Worm (Caenorhabditis elegans) whole organism, L2 larva: ENCODE data around the gene B0035.21.

Experiments used
- C34F6.9 ChIP-seq: fragments of 150-350 bp; optimal IDR thresholded peaks from 2 replicates; lab custom pipeline; 2014; ENCODE audit warnings: missing biosample characterization, missing genetic modification characterization
- R02D3.7 ChIP-seq: fragments of 150-350 bp; optimal IDR thresholded peaks from 2 replicates; lab custom pipeline; 2014; ENCODE audit warnings: missing biosample characterization, missing genetic modification characterization
- ama-1 ChIP-seq: fragments of 150-350 bp; optimal IDR thresholded peaks from 2 replicates; lab custom pipeline; 2018; ENCODE audit warnings: inconsistent platforms
- blmp-1 ChIP-seq: sonication (generic microtip); optimal IDR thresholded peaks from 2 replicates; lab custom pipeline; 2017; ENCODE audit warnings: missing genetic modification characterization, mild to moderate bottlenecking, missing compliant biosample characterization, antibody characterized with exemption, moderate library complexity; ENCODE audit not compliant: insufficient read depth
- crh-2 ChIP-seq: sonication (generic microtip); optimal IDR thresholded peaks from 2 replicates; lab custom pipeline; 2017; ENCODE audit warnings: missing biosample characterization, missing genetic modification characterization
- egl-27 ChIP-seq: sonication (generic microtip); optimal IDR thresholded peaks from 3 replicates; lab custom pipeline; 2017; ENCODE audit warnings: missing biosample characterization, missing genetic modification reagents, missing genetic modification characterization
- elt-3 ChIP-seq: sonication (generic microtip); optimal IDR thresholded peaks from 2 replicates; lab custom pipeline; 2017; ENCODE audit warnings: missing biosample characterization, missing genetic modification characterization
- lin-13 ChIP-seq: fragments of 150-350 bp; optimal IDR thresholded peaks from 2 replicates; lab custom pipeline; 2014; ENCODE audit warnings: missing biosample characterization, missing genetic modification reagents, missing genetic modification characterization
- mdl-1 ChIP-seq, 2 experiments: fragments of 150-350 bp in 1 of 2; sonication (generic microtip) in 1 of 2; optimal IDR thresholded peaks; 2 replicates each; lab custom pipeline; 2017; ENCODE audit warnings: missing biosample characterization in 2 of 2, missing genetic modification characterization in 2 of 2
- nhr-25 ChIP-seq: fragments of 150-350 bp; sonication (generic microtip); optimal IDR thresholded peaks from 3 replicates; lab custom pipeline; 2014; ENCODE audit warnings: missing biosample characterization, missing genetic modification characterization
- nhr-77 ChIP-seq: fragments of 150-350 bp; optimal IDR thresholded peaks from 2 replicates; lab custom pipeline; 2014; ENCODE audit warnings: missing biosample characterization, missing genetic modification characterization
- skn-1 ChIP-seq: sonication (generic microtip); optimal IDR thresholded peaks from 2 replicates; lab custom pipeline; 2017; ENCODE audit warnings: missing biosample characterization, missing genetic modification characterization
- zag-1 ChIP-seq: fragments of 150-350 bp; optimal IDR thresholded peaks from 2 replicates; lab custom pipeline; 2014; ENCODE audit warnings: missing biosample characterization, missing genetic modification characterization
- ztf-1 ChIP-seq: fragments of 200-800 bp; sonication (Bioruptor generic); conservative IDR thresholded peaks from 2 replicates; pipeline ENCODE4 v1.3.6; 2022; ENCODE audit warnings: missing genetic modification characterization, missing compliant biosample characterization

DNA sequence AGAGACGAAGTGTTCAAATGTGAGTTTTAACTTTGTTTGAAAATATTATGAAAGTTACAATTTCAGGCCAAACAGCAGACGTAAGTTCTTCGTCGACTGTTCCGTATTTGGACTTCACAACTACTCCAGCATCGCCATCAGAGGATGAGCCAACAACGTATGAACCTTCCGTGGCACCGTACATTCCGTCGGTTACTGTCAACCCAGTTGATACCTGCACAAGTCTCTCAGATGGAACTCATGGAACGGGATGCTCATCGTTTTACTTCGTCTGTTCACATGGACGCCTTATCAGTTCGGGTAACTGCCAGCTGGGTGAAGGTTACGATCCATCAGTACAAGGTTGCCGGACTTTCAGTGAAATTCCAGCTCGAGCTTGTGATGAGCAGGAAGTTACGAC, 48.7 kb downstream of the B0035.21 start:
- TF ChIP-seq crh-2 (tag; lab: Kevin White, UChicago) (no peak), R02D3.7 (tag; lab: Kevin White, UChicago) (no peak), nhr-77 (tag; lab: Kevin White, UChicago) (no peak), zag-1 (tag; lab: Kevin White, UChicago) (no peak), nhr-25 (tag; lab: Kevin White, UChicago) (no peak), egl-27 (no peak), blmp-1 (no peak), mdl-1 (tag; optimal IDR thresholded peaks at IDR 0.05; lab: Kevin White, UChicago) (no peak), skn-1 (no peak), ztf-1 (GFP tag; lab: Robert Waterston, UW) (no peak), lin-13 (no peak), elt-3 (no peak), C34F6.9 (tag; lab: Kevin White, UChicago) (no peak), ama-1 (no peak)
